Worm (Caenorhabditis elegans): ENCODE measurements around the gene F23A7.5.

The F23A7.5 gene

ce11 chrX:16283103-16283502 lies 54.4 kb downstream of the F23A7.5 start, which contains the start of gene F52E10.2:
Gene F52E10.2 (minus strand): TSS chrX:16283203.
- TF ChIP-seq ref-1 (GFP tag; conservative IDR thresholded peaks at IDR 0.05) (no peak), klf-2 (GFP tag; conservative IDR thresholded peaks at IDR 0.05) (no peak), ztf-23 (GFP tag; IDR thresholded peaks at IDR 0.05) (no peak)

ce11 chrX:16285151-16285550 lies 56.4 kb downstream of the F23A7.5 start:
- TF ChIP-seq ref-1 (GFP tag; conservative IDR thresholded peaks at IDR 0.05), result no peak
- TF ChIP-seq cog-1 (tag; optimal IDR thresholded peaks at IDR 0.05), result no peak
- TF ChIP-seq tab-1 (GFP tag; IDR thresholded peaks at IDR 0.05), result no peak
- TF ChIP-seq ztf-23 (GFP tag; IDR thresholded peaks at IDR 0.05), result no peak
- TF ChIP-seq T22C8.4 (GFP tag; IDR thresholded peaks at IDR 0.05), result no peak
- TF ChIP-seq flt-1 (GFP tag; IDR thresholded peaks at IDR 0.05), result no peak
- TF ChIP-seq med-1 (GFP tag; optimal IDR thresholded peaks at IDR 0.05; ENCODE audit: insufficient read depth), result no peak
- no peak for TF ChIP-seq ztf-29 (GFP tag; IDR thresholded peaks at IDR 0.05)
- TF ChIP-seq klf-2 (GFP tag; conservative IDR thresholded peaks at IDR 0.05), result no peak

Data from whole organism, midembryonic.